Worm (Caenorhabditis elegans) whole organism, late embryonic: ENCODE measurements around the gene oac-48.

Source experiments
- C08G9.2 ChIP-seq: sonication (generic microtip); optimal IDR thresholded peaks from 2 replicates; lab custom pipeline; 2016; ENCODE audit warnings: mild to moderate bottlenecking, missing genetic modification characterization, moderate library complexity, missing compliant biosample characterization
- F13H6.1 ChIP-seq: sonication (generic microtip); optimal IDR thresholded peaks from 2 replicates; lab custom pipeline; 2016; ENCODE audit warnings: missing genetic modification characterization, missing compliant biosample characterization
- K02D7.2 ChIP-seq: sonication (generic microtip); optimal IDR thresholded peaks from 2 replicates; lab custom pipeline; 2017; ENCODE audit warnings: mild to moderate bottlenecking, missing genetic modification characterization, missing compliant biosample characterization
- K09A11.1 ChIP-seq: sonication (generic microtip); optimal IDR thresholded peaks from 2 replicates; lab custom pipeline; 2017; ENCODE audit warnings: antibody characterized with exemption, mild to moderate bottlenecking, missing genetic modification characterization, missing compliant biosample characterization; ENCODE audit not compliant: insufficient read depth
- T23F11.4 ChIP-seq: fragments of 200-800 bp; sonication (Bioruptor generic); optimal IDR thresholded peaks from 2 replicates; lab custom pipeline; 2018; ENCODE audit warnings: mild to moderate bottlenecking, missing genetic modification characterization, missing compliant biosample characterization
- ahr-1 ChIP-seq: sonication (generic microtip); optimal IDR thresholded peaks from 2 replicates; lab custom pipeline; 2016; ENCODE audit warnings: missing genetic modification characterization, missing compliant biosample characterization
- ceh-14 ChIP-seq: sonication (generic microtip); optimal IDR thresholded peaks from 2 replicates; lab custom pipeline; 2016; ENCODE audit warnings: missing genotype, missing genetic modification characterization, missing compliant biosample characterization
- ceh-18 ChIP-seq: sonication (generic microtip); optimal IDR thresholded peaks from 2 replicates; lab custom pipeline; 2016; ENCODE audit warnings: missing genetic modification characterization, missing compliant biosample characterization
- ceh-19 ChIP-seq: fragments of 200-800 bp; sonication (Bioruptor generic); optimal IDR thresholded peaks from 2 replicates; lab custom pipeline; 2018; ENCODE audit warnings: mild to moderate bottlenecking, missing genetic modification characterization, missing compliant biosample characterization
- ceh-22 ChIP-seq: sonication (generic microtip); optimal IDR thresholded peaks from 2 replicates; lab custom pipeline; 2017; ENCODE audit warnings: missing biosample characterization, missing genetic modification characterization
- ceh-24 ChIP-seq: sonication (generic microtip); optimal IDR thresholded peaks from 2 replicates; lab custom pipeline; 2016; ENCODE audit warnings: mild to moderate bottlenecking, missing genetic modification characterization, missing compliant biosample characterization
- ceh-30 ChIP-seq: fragments of 150-350 bp; optimal IDR thresholded peaks from 2 replicates; lab custom pipeline; 2014; ENCODE audit warnings: missing biosample characterization, missing genetic modification characterization
- ceh-31 ChIP-seq: sonication (generic microtip); optimal IDR thresholded peaks from 2 replicates; lab custom pipeline; 2016; ENCODE audit warnings: missing genetic modification characterization, missing compliant biosample characterization
- ceh-48 ChIP-seq: sonication (generic microtip); optimal IDR thresholded peaks from 2 replicates; lab custom pipeline; 2016; ENCODE audit warnings: missing genetic modification characterization, inconsistent platforms, missing compliant biosample characterization
- ceh-6 ChIP-seq: fragments of 200-800 bp; sonication (Bioruptor generic); optimal IDR thresholded peaks from 2 replicates; lab custom pipeline; 2018; ENCODE audit warnings: mild to moderate bottlenecking, missing genetic modification characterization, missing compliant biosample characterization
- ceh-9 ChIP-seq: sonication (generic microtip); optimal IDR thresholded peaks from 2 replicates; lab custom pipeline; 2016; ENCODE audit warnings: mild to moderate bottlenecking, missing genetic modification characterization, inconsistent platforms, missing compliant biosample characterization
- che-1 ChIP-seq: sonication (generic microtip); optimal IDR thresholded peaks from 2 replicates; lab custom pipeline; 2016; ENCODE audit warnings: mild to moderate bottlenecking, missing genetic modification characterization, missing compliant biosample characterization
- dmd-4 ChIP-seq: sonication (generic microtip); optimal IDR thresholded peaks from 2 replicates; lab custom pipeline; 2016; ENCODE audit warnings: borderline replicate concordance, missing genetic modification characterization, missing compliant biosample characterization
- dve-1 ChIP-seq: sonication (generic microtip); optimal IDR thresholded peaks from 2 replicates; lab custom pipeline; 2017; ENCODE audit warnings: antibody characterized with exemption, mild to moderate bottlenecking, missing genetic modification characterization, missing compliant biosample characterization
- elt-2 ChIP-seq: sonication (generic microtip); optimal IDR thresholded peaks from 2 replicates; lab custom pipeline; 2016; ENCODE audit warnings: missing genetic modification reagents, missing genetic modification characterization, missing compliant biosample characterization
- ets-4 ChIP-seq: sonication (generic microtip); optimal IDR thresholded peaks from 2 replicates; lab custom pipeline; 2016; ENCODE audit warnings: missing genetic modification characterization, missing compliant biosample characterization
- hlh-13 ChIP-seq: fragments of 200-800 bp; sonication (Bioruptor generic); optimal IDR thresholded peaks from 2 replicates; lab custom pipeline; 2018; ENCODE audit warnings: mild to moderate bottlenecking, missing genetic modification characterization, missing compliant biosample characterization
- hlh-8 ChIP-seq: sonication (generic microtip); optimal IDR thresholded peaks from 2 replicates; lab custom pipeline; 2016; ENCODE audit warnings: missing genotype, missing genetic modification characterization, missing compliant biosample characterization
- lim-6 ChIP-seq: sonication (generic microtip); optimal IDR thresholded peaks from 2 replicates; lab custom pipeline; 2016; ENCODE audit warnings: missing genetic modification characterization, missing compliant biosample characterization
- lin-11 ChIP-seq: fragments of 200-800 bp; sonication (Bioruptor generic); optimal IDR thresholded peaks from 2 replicates; lab custom pipeline; 2018; ENCODE audit warnings: mild to moderate bottlenecking, missing genetic modification characterization, missing compliant biosample characterization
- madf-2 ChIP-seq: sonication (generic microtip); optimal IDR thresholded peaks from 2 replicates; lab custom pipeline; 2017; ENCODE audit warnings: missing genetic modification characterization, missing compliant biosample characterization
- mec-3 ChIP-seq: sonication (generic microtip); optimal IDR thresholded peaks from 2 replicates; lab custom pipeline; 2016; ENCODE audit warnings: borderline replicate concordance, missing genetic modification characterization, missing compliant biosample characterization
- nfya-1 ChIP-seq: sonication (generic microtip); optimal IDR thresholded peaks from 2 replicates; lab custom pipeline; 2017; ENCODE audit warnings: missing genetic modification characterization, mild to moderate bottlenecking, missing compliant biosample characterization, antibody characterized with exemption, moderate library complexity
- npax-4 ChIP-seq: sonication (generic microtip); optimal IDR thresholded peaks from 2 replicates; lab custom pipeline; 2016; ENCODE audit warnings: missing genetic modification characterization, missing compliant biosample characterization
- pag-3 ChIP-seq: sonication (generic microtip); optimal IDR thresholded peaks from 2 replicates; lab custom pipeline; 2016; ENCODE audit warnings: missing compliant biosample characterization, missing genetic modification characterization, borderline replicate concordance
- pha-2 ChIP-seq: sonication (generic microtip); optimal IDR thresholded peaks from 2 replicates; lab custom pipeline; 2017; ENCODE audit warnings: mild to moderate bottlenecking, missing genetic modification characterization, missing compliant biosample characterization
- pha-4 ChIP-seq: fragments of 150-350 bp; optimal IDR thresholded peaks from 2 replicates; lab custom pipeline; 2018; ENCODE audit warnings: missing biosample characterization, missing genetic modification reagents, missing genetic modification characterization
- pqm-1 ChIP-seq: sonication (generic microtip); optimal IDR thresholded peaks from 2 replicates; lab custom pipeline; 2016; ENCODE audit warnings: missing genetic modification characterization, missing compliant biosample characterization
- pros-1 ChIP-seq: fragments of 150-350 bp; optimal IDR thresholded peaks from 2 replicates; lab custom pipeline; 2014; ENCODE audit warnings: missing biosample characterization, missing genetic modification reagents, missing genetic modification characterization
- ref-2 ChIP-seq: sonication (generic microtip); optimal IDR thresholded peaks from 2 replicates; lab custom pipeline; 2016; ENCODE audit warnings: missing genetic modification characterization, missing compliant biosample characterization
- rnt-1 ChIP-seq: sonication (generic microtip); optimal IDR thresholded peaks from 2 replicates; lab custom pipeline; 2016; ENCODE audit warnings: missing genetic modification characterization, missing compliant biosample characterization
- sox-2 ChIP-seq: fragments of 200-800 bp; sonication (Bioruptor generic); IDR thresholded peaks from 2 replicates; pipeline ENCODE4 v1.3.6; 2022; ENCODE audit warnings: missing genetic modification reagents, missing genetic modification characterization, missing compliant biosample characterization
- tbx-2 ChIP-seq: sonication (generic microtip); optimal IDR thresholded peaks from 2 replicates; lab custom pipeline; 2016; ENCODE audit warnings: missing genetic modification characterization, missing compliant biosample characterization
- tbx-7 ChIP-seq: sonication (generic microtip); optimal IDR thresholded peaks from 2 replicates; lab custom pipeline; 2016; ENCODE audit warnings: missing genotype, missing genetic modification characterization, missing compliant biosample characterization
- ttx-3 ChIP-seq: sonication (generic microtip); optimal IDR thresholded peaks from 2 replicates; lab custom pipeline; 2016; ENCODE audit warnings: missing genetic modification reagents, missing genetic modification characterization, missing compliant biosample characterization
- unc-3 ChIP-seq, 2 experiments: fragments of 200-800 bp in 1 of 2; sonication (Bioruptor generic) in 1 of 2; sonication (generic microtip) in 1 of 2; conservative IDR thresholded peaks in 1 of 2; optimal IDR thresholded peaks in 1 of 2; 2 replicates each; pipeline versions ENCODE4 v1.3.6 to Lab custom; 2016 to 2022; ENCODE audit warnings: missing compliant biosample characterization in 2 of 2, missing genetic modification characterization in 2 of 2, missing genetic modification reagents in 1 of 2
- unc-42 ChIP-seq: sonication (generic microtip); optimal IDR thresholded peaks from 2 replicates; lab custom pipeline; 2016; ENCODE audit warnings: missing genotype, missing genetic modification characterization, missing compliant biosample characterization
- unc-55 ChIP-seq: sonication (generic microtip); optimal IDR thresholded peaks from 2 replicates; lab custom pipeline; 2017; ENCODE audit warnings: missing biosample characterization, missing genetic modification reagents, missing genetic modification characterization
- unc-86 ChIP-seq: sonication (generic microtip); optimal IDR thresholded peaks from 2 replicates; lab custom pipeline; 2016; ENCODE audit warnings: missing genetic modification characterization, missing compliant biosample characterization
- zip-5 ChIP-seq: sonication (generic microtip); optimal IDR thresholded peaks from 2 replicates; lab custom pipeline; 2016; ENCODE audit warnings: missing genetic modification characterization, missing compliant biosample characterization
- ztf-16 ChIP-seq: sonication (generic microtip); optimal IDR thresholded peaks from 2 replicates; lab custom pipeline; 2017; ENCODE audit warnings: missing genetic modification characterization, missing compliant biosample characterization

The oac-48 gene

ce11 chrIV:13702681-13703080 is 29.1 kb downstream of the oac-48 start:
- TF ChIP-seq unc-86 (tag; lab: Kevin White, UChicago) (no peak), zip-5 (no peak), unc-42 (tag; lab: Kevin White, UChicago) (no peak), ets-4 (tag; lab: Kevin White, UChicago) (no peak), ztf-16 (no peak), ceh-19 (GFP tag; lab: Kevin White, UChicago) (no peak), ceh-22 (no peak), elt-2 (tag; lab: Kevin White, UChicago) (no peak), ceh-24 (tag; lab: Kevin White, UChicago) (no peak), F13H6.1 (tag; lab: Kevin White, UChicago) (no peak), unc-55 (GFP tag; lab: Kevin White, UChicago) (no peak), K09A11.1 (tag; lab: Kevin White, UChicago) (no peak), lin-11 (tag; lab: Kevin White, UChicago) (no peak), npax-4 (no peak), pha-2 (no peak), ceh-48 (tag; lab: Kevin White, UChicago) (no peak), ceh-6 (GFP tag; lab: Kevin White, UChicago) (no peak), tbx-7 (tag; lab: Kevin White, UChicago) (no peak), T23F11.4 (GFP tag; lab: Kevin White, UChicago) (no peak), ref-2 (tag; lab: Kevin White, UChicago) (no peak)

ce11 chrIV:13703828-13704425 is 30.3 kb downstream of the oac-48 start, which contains the start of gene tlp-1:
TSS of gene tlp-1 (minus strand) at chrIV:13704082.
- peak; percentile 87 for TF ChIP-seq rnt-1 (tag; lab: Kevin White, UChicago)
- TF ChIP-seq ceh-48 (tag; lab: Kevin White, UChicago), result no peak
- peak; percentile 65 for TF ChIP-seq tbx-2 (tag; lab: Kevin White, UChicago)
- TF ChIP-seq nfya-1 (tag; lab: Kevin White, UChicago), result peak; percentile 87
- TF ChIP-seq ceh-9 (tag; lab: Kevin White, UChicago), result no peak
- TF ChIP-seq C08G9.2 (tag; lab: Kevin White, UChicago), result peak; percentile 46
- TF ChIP-seq unc-55 (GFP tag; lab: Kevin White, UChicago), result peak; percentile 99
- TF ChIP-seq ceh-18, result peak; percentile 42
- TF ChIP-seq ahr-1, result no peak

ce11 chrIV:13707894-13708293 is 34.3 kb downstream of the oac-48 start:
- TF ChIP-seq pqm-1 (peak; percentile 17), unc-3 (GFP tag; conservative IDR thresholded peaks at IDR 0.05; lab: Robert Waterston, UW) (no peak), unc-3 (tag; optimal IDR thresholded peaks at IDR 0.05; lab: Kevin White, UChicago) (no peak), ceh-22 (no peak), madf-2 (tag; lab: Kevin White, UChicago) (no peak), unc-55 (GFP tag; lab: Kevin White, UChicago) (peak; percentile 38), elt-2 (tag; lab: Kevin White, UChicago) (peak; percentile 89), F13H6.1 (tag; lab: Kevin White, UChicago) (no peak), K09A11.1 (tag; lab: Kevin White, UChicago) (no peak), pha-2 (no peak), K02D7.2 (tag; lab: Kevin White, UChicago) (no peak), hlh-8 (tag; lab: Kevin White, UChicago) (no peak), mec-3 (tag; lab: Kevin White, UChicago) (no peak), lin-11 (tag; lab: Kevin White, UChicago) (no peak), tbx-2 (tag; lab: Kevin White, UChicago) (peak; percentile 1), pros-1 (tag; lab: Kevin White, UChicago) (no peak), ceh-14 (no peak), unc-86 (tag; lab: Kevin White, UChicago) (no peak), unc-42 (tag; lab: Kevin White, UChicago) (no peak), T23F11.4 (GFP tag; lab: Kevin White, UChicago) (no peak), ceh-30 (no peak), pag-3 (no peak), dmd-4 (no peak), ceh-31 (tag; lab: Kevin White, UChicago) (no peak), hlh-13 (no peak), zip-5 (no peak), ttx-3 (tag; lab: Kevin White, UChicago) (no peak), dve-1 (tag; lab: Kevin White, UChicago) (no peak), che-1 (no peak), ref-2 (tag; lab: Kevin White, UChicago) (no peak), lim-6 (tag; lab: Kevin White, UChicago) (no peak), sox-2 (no peak), pha-4 (tag; lab: Kevin White, UChicago) (no peak)
